Worm (Caenorhabditis elegans) whole organism, L3 larva: ENCODE data around the gene M03D4.3.

Source experiments
- ZK546.5 ChIP-seq: sonication (generic microtip); optimal IDR thresholded peaks from 2 replicates; lab custom pipeline; 2017; ENCODE audit warnings: missing biosample characterization, missing genetic modification characterization
- aly-2 ChIP-seq: fragments of 150-350 bp; optimal IDR thresholded peaks from 2 replicates; lab custom pipeline; 2014; ENCODE audit warnings: missing biosample characterization, missing genetic modification characterization
- ceh-16 ChIP-seq: sonication (generic microtip); optimal IDR thresholded peaks from 2 replicates; lab custom pipeline; 2017; ENCODE audit warnings: missing biosample characterization, missing genetic modification characterization
- ceh-28 ChIP-seq: fragments of 150-350 bp; optimal IDR thresholded peaks from 2 replicates; lab custom pipeline; 2014; ENCODE audit warnings: missing biosample characterization, missing genetic modification reagents, missing genetic modification characterization
- ceh-82 ChIP-seq: fragments of 150-350 bp; optimal IDR thresholded peaks from 2 replicates; lab custom pipeline; 2014; ENCODE audit warnings: missing biosample characterization, missing genetic modification characterization
- ceh-9 ChIP-seq: sonication (generic microtip); optimal IDR thresholded peaks from 2 replicates; lab custom pipeline; 2018; ENCODE audit warnings: missing biosample characterization, missing genetic modification characterization
- daf-12 ChIP-seq: fragments of 150-350 bp; optimal IDR thresholded peaks from 2 replicates; lab custom pipeline; 2014; ENCODE audit warnings: missing biosample characterization, missing genetic modification reagents, missing genetic modification characterization
- egl-27 ChIP-seq: sonication (generic microtip); optimal IDR thresholded peaks from 4 replicates; lab custom pipeline; 2017; ENCODE audit warnings: missing biosample characterization, missing genetic modification reagents, missing genetic modification characterization
- elt-2 ChIP-seq: sonication (generic microtip); optimal IDR thresholded peaks from 2 replicates; lab custom pipeline; 2016; ENCODE audit warnings: missing genetic modification reagents, mild to moderate bottlenecking, missing genetic modification characterization, missing compliant biosample characterization
- elt-3 ChIP-seq, 3 experiments: fragments of 150-350 bp in 1 of 3; sonication (generic microtip) in 2 of 3; optimal IDR thresholded peaks; 2 replicates in 2 of 3; 4 replicates in 1 of 3; lab custom pipeline; 2014 to 2017; ENCODE audit warnings: missing biosample characterization in 3 of 3, missing genetic modification characterization in 3 of 3
- eor-1 ChIP-seq, 2 experiments: fragments of 150-350 bp; optimal IDR thresholded peaks; 2 replicates each; lab custom pipeline; 2014 to 2018; ENCODE audit warnings: missing biosample characterization in 2 of 2, missing genetic modification characterization in 2 of 2
- fkh-10 ChIP-seq: sonication (generic microtip); optimal IDR thresholded peaks from 2 replicates; lab custom pipeline; 2017; ENCODE audit warnings: missing biosample characterization, missing genetic modification reagents, missing genetic modification characterization
- fkh-2 ChIP-seq: fragments of 150-350 bp; optimal IDR thresholded peaks from 2 replicates; lab custom pipeline; 2014; ENCODE audit warnings: missing biosample characterization, missing genetic modification reagents, missing genetic modification characterization
- fos-1 ChIP-seq: fragments of 150-350 bp; optimal IDR thresholded peaks from 2 replicates; lab custom pipeline; 2014; ENCODE audit warnings: missing biosample characterization, missing genetic modification characterization
- hmg-11 ChIP-seq: sonication (generic microtip); optimal IDR thresholded peaks from 2 replicates; lab custom pipeline; 2016; ENCODE audit warnings: missing genetic modification characterization, missing compliant biosample characterization
- lin-39 ChIP-seq: fragments of 150-350 bp; optimal IDR thresholded peaks from 2 replicates; lab custom pipeline; 2018; ENCODE audit warnings: missing biosample characterization, missing genetic modification reagents, missing genetic modification characterization
- lsy-12 ChIP-seq: sonication (generic microtip); optimal IDR thresholded peaks from 2 replicates; lab custom pipeline; 2016; ENCODE audit warnings: mild to moderate bottlenecking, missing genetic modification characterization, missing compliant biosample characterization
- mdl-1 ChIP-seq: fragments of 150-350 bp; optimal IDR thresholded peaks from 2 replicates; lab custom pipeline; 2014; ENCODE audit warnings: missing biosample characterization, missing genetic modification characterization
- mml-1 ChIP-seq: fragments of 150-350 bp; sonication (generic microtip); optimal IDR thresholded peaks from 3 replicates; lab custom pipeline; 2014; ENCODE audit warnings: missing biosample characterization, missing genetic modification characterization
- nfya-1 ChIP-seq: sonication (generic microtip); optimal IDR thresholded peaks from 2 replicates; lab custom pipeline; 2017; ENCODE audit warnings: missing genetic modification characterization, mild to moderate bottlenecking, missing compliant biosample characterization, antibody characterized with exemption, moderate library complexity; ENCODE audit not compliant: insufficient read depth
- nhr-11 ChIP-seq: fragments of 150-350 bp; optimal IDR thresholded peaks from 2 replicates; lab custom pipeline; 2014; ENCODE audit warnings: missing biosample characterization, missing genetic modification characterization
- nhr-12 ChIP-seq: fragments of 150-350 bp; optimal IDR thresholded peaks from 2 replicates; lab custom pipeline; 2014; ENCODE audit warnings: missing biosample characterization, missing genetic modification characterization
- nhr-23 ChIP-seq: fragments of 150-350 bp; optimal IDR thresholded peaks from 2 replicates; lab custom pipeline; 2014; ENCODE audit warnings: missing biosample characterization, missing genetic modification reagents, missing genetic modification characterization
- nhr-25 ChIP-seq: sonication (generic microtip); optimal IDR thresholded peaks from 2 replicates; lab custom pipeline; 2017; ENCODE audit warnings: missing biosample characterization, missing genetic modification characterization
- nhr-28 ChIP-seq: fragments of 150-350 bp; optimal IDR thresholded peaks from 2 replicates; lab custom pipeline; 2014; ENCODE audit warnings: missing biosample characterization, missing genetic modification characterization
- nhr-77 ChIP-seq: fragments of 150-350 bp; optimal IDR thresholded peaks from 2 replicates; lab custom pipeline; 2014; ENCODE audit warnings: missing biosample characterization, missing genetic modification characterization
- pha-4 ChIP-seq: fragments of 150-350 bp; optimal IDR thresholded peaks from 2 replicates; lab custom pipeline; 2014; ENCODE audit warnings: missing biosample characterization, missing genetic modification reagents, missing genetic modification characterization
- pqm-1 ChIP-seq: fragments of 150-350 bp; optimal IDR thresholded peaks from 2 replicates; lab custom pipeline; 2017; ENCODE audit warnings: missing biosample characterization, missing genetic modification characterization, inconsistent platforms
- sea-2 ChIP-seq: fragments of 150-350 bp; sonication (generic microtip); optimal IDR thresholded peaks from 4 replicates; lab custom pipeline; 2014; ENCODE audit warnings: missing biosample characterization, missing genetic modification reagents, missing genetic modification characterization
- skn-1 ChIP-seq: fragments of 150-350 bp; optimal IDR thresholded peaks from 2 replicates; lab custom pipeline; 2014; ENCODE audit warnings: missing biosample characterization, missing genetic modification characterization
- snpc-4 ChIP-seq: fragments of 150-350 bp; optimal IDR thresholded peaks from 2 replicates; lab custom pipeline; 2014; ENCODE audit warnings: missing biosample characterization, missing genetic modification characterization
- tbx-2 ChIP-seq: sonication (generic microtip); optimal IDR thresholded peaks from 2 replicates; lab custom pipeline; 2016; ENCODE audit warnings: mild to moderate bottlenecking, missing genetic modification characterization, missing compliant biosample characterization
- unc-39 ChIP-seq: sonication (generic microtip); optimal IDR thresholded peaks from 4 replicates; lab custom pipeline; 2017; ENCODE audit warnings: missing biosample characterization, missing genetic modification characterization
- unc-62 ChIP-seq: fragments of 150-350 bp; sonication (generic microtip); optimal IDR thresholded peaks from 4 replicates; lab custom pipeline; 2014; ENCODE audit warnings: missing biosample characterization, missing genetic modification reagents, missing genetic modification characterization
- zag-1 ChIP-seq: fragments of 150-350 bp; optimal IDR thresholded peaks from 2 replicates; lab custom pipeline; 2014; ENCODE audit warnings: missing biosample characterization, missing genetic modification characterization
- ztf-4 ChIP-seq: fragments of 150-350 bp; optimal IDR thresholded peaks from 2 replicates; lab custom pipeline; 2014; ENCODE audit warnings: missing biosample characterization, missing genetic modification characterization

The M03D4.3 gene

DNA sequence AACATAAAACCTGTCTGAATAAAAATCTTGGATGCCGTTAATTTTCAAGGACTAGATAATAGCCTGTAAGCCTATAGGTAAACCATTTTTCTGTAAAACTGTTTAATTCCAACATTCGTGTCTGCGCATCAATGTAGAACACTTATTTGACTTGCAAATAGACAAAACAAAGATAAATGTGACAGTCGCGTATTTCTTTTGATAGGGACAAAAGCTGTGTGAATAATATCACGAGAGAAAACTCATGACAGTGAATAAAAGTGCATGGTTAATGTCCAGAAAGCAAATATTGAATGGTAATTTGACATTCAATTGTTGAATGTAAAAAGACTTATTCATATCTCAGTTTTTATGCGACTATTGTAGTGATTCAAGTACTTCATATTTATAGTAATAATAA lies 39.3 kb upstream of the M03D4.3 start, which contains the start of gene C11D2.3:
TSS of gene C11D2.3 (plus strand) at position 301 of the 400 bp plus-strand sequence.
- TF ChIP-seq sea-2 (GFP tag; lab: Kevin White, UChicago) = no peak
- no peak for TF ChIP-seq fkh-2 (tag; lab: Kevin White, UChicago)
- TF ChIP-seq mdl-1 (tag; lab: Kevin White, UChicago) = no peak
- TF ChIP-seq nhr-12 (tag; lab: Kevin White, UChicago) = no peak
- no peak for TF ChIP-seq nhr-23 (tag; lab: Kevin White, UChicago)
- TF ChIP-seq nhr-28 (tag; lab: Kevin White, UChicago) = no peak
- TF ChIP-seq nfya-1 (tag; lab: Kevin White, UChicago) = no peak
- TF ChIP-seq ztf-4 = no peak
- no peak for TF ChIP-seq ceh-28 (tag; lab: Kevin White, UChicago)
- TF ChIP-seq eor-1 (tag; optimal IDR thresholded peaks at IDR 0.05; lab: Kevin White, UChicago) = no peak

DNA sequence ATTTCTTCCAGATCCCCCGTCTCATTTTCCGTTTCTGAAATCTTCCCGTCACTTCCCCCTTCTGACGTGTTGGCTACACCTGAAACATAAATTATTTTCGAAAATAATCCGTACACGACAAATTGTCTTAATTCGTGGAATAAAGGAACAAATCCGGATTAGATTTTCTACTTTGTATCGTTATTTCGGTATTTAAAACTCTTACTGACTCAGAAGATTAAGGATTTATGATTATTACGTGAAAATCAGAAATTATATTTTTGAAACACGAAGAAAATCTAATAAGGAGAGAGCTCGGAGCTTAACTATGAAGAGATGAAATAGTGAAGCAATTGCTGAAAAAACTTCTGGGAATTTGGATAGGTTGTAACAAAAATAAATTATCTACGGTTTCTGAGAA lies 37.2 kb upstream of the M03D4.3 start:
- TF ChIP-seq ceh-82 (tag; lab: Kevin White, UChicago) (no peak), ceh-16 (tag; lab: Kevin White, UChicago) (no peak), snpc-4 (no peak), nhr-28 (tag; lab: Kevin White, UChicago) (no peak), elt-3 (tag; optimal IDR thresholded peaks at IDR 0.05; lab: Kevin White, UChicago) (no peak), daf-12 (tag; lab: Kevin White, UChicago) (no peak), pha-4 (tag; lab: Kevin White, UChicago) (no peak), ceh-9 (tag; lab: Kevin White, UChicago) (no peak), aly-2 (tag; lab: Kevin White, UChicago) (no peak), tbx-2 (tag; lab: Kevin White, UChicago) (no peak), nhr-11 (tag; lab: Kevin White, UChicago) (no peak), fos-1 (no peak), elt-2 (tag; lab: Kevin White, UChicago) (no peak)
- TF ChIP-seq, all 47 proteins: peak for 0

DNA sequence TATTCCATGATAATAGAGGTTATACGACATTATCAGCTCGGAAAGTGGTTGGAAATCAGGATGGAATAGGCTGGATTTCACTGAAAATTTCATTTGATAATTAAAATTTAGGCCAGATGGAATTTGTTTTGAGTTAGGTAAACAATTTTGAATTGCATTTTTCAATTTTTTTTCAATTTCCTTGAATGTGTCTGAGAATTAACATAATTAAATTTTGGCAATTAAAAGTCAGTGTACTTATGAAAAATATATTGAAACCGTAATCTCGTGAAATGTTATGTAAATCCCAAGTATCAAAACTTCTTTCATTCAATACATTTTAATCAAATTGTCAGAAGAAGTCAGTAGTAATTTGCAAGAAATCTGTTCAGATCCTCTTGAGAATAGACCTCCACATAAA lies 33.8 kb upstream of the M03D4.3 start:
- TF ChIP-seq nhr-25 (no peak), ceh-16 (tag; lab: Kevin White, UChicago) (no peak), hmg-11 (tag; lab: Kevin White, UChicago) (no peak), elt-3 (tag; optimal IDR thresholded peaks at IDR 0.05; lab: Kevin White, UChicago) (no peak), pqm-1 (no peak), unc-62 (GFP tag; lab: Kevin White, UChicago) (no peak), nhr-77 (tag; lab: Kevin White, UChicago) (no peak), lin-39 (no peak), eor-1 (tag; optimal IDR thresholded peaks at IDR 0.05; lab: Kevin White, UChicago) (no peak), fkh-2 (tag; lab: Kevin White, UChicago) (no peak), pha-4 (tag; lab: Kevin White, UChicago) (no peak), ZK546.5 (tag; lab: Kevin White, UChicago) (no peak), mdl-1 (tag; lab: Kevin White, UChicago) (no peak), nhr-28 (tag; lab: Kevin White, UChicago) (no peak), fkh-10 (GFP tag; lab: Kevin White, UChicago) (no peak), nfya-1 (tag; lab: Kevin White, UChicago) (no peak), mml-1 (tag; lab: Kevin White, UChicago) (no peak), zag-1 (tag; lab: Kevin White, UChicago) (no peak), unc-39 (tag; lab: Kevin White, UChicago) (no peak)

DNA sequence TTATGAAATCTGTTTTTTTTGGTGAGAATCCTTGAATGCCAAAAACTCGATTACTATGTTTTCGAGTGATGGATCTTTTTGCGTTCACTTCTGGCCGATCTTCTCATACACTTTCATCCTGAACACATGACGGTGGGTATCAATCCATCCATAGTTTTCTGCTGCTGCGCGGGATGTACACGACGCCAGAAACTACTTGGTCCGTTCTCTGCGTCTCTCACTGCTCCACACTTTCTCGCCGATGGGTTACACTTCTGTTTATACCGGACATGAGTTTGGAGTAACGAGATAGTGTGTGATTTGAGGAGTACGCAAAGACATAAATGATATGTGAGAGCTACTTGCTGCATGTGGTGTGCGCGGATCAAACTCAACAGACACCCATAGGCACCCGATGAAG lies 28.5 kb upstream of the M03D4.3 start:
- TF ChIP-seq egl-27 (tag; lab: Kevin White, UChicago) (no peak), skn-1 (tag; lab: Kevin White, UChicago) (no peak)

DNA sequence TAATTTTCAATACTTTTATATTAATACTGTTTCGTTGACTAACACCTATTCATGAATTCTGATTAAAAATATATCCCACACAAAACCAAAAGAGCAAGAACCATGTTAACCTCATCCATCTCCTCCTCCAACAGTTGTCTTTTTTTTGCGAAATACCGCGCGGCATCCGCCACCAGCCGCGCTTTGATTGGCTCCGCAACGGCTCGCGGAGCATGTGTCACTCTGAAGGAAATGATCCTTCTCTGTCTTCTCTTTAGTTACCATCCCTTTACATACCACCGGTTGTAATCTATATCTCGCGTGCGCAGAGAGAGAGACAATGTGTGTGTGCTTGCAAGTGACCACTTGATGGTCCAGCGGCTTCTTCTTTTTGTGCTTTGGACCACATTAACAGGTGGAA lies 23.4 kb upstream of the M03D4.3 start:
- TF ChIP-seq lsy-12 (tag; lab: Kevin White, UChicago) (no peak), nfya-1 (tag; lab: Kevin White, UChicago) (peak; percentile 66)
